Worm (Caenorhabditis elegans): ENCODE measurements around the gene cox-14.

- TF ChIP-seq flt-1 (GFP tag; IDR thresholded peaks at IDR 0.05), result no peak
- no peak for TF ChIP-seq klf-2 (GFP tag; conservative IDR thresholded peaks at IDR 0.05)
- no peak for TF ChIP-seq ztf-29 (GFP tag; IDR thresholded peaks at IDR 0.05)
These were observed 29.8 kb upstream of the cox-14 start, which contains the start of gene epac-1 for ce11 chrIII:10188912-10189311.
